Worm (Caenorhabditis elegans): ENCODE data around the gene idpa-2.

- TF ChIP-seq ceh-28 (tag; optimal IDR thresholded peaks at IDR 0.05) (no peak), nhr-6 (tag; optimal IDR thresholded peaks at IDR 0.05) (no peak), mxl-3 (GFP tag; optimal IDR thresholded peaks at IDR 0.05) (no peak), spr-3 (GFP tag; optimal IDR thresholded peaks at IDR 0.05) (no peak), gei-8 (GFP tag; optimal IDR thresholded peaks at IDR 0.05) (no peak), nhr-25 (tag; optimal IDR thresholded peaks at IDR 0.05; ENCODE audit: borderline replicate concordance, insufficient read depth) (no peak), dve-1 (tag; optimal IDR thresholded peaks at IDR 0.05; ENCODE audit: insufficient read depth) (no peak), mep-1 (tag; optimal IDR thresholded peaks at IDR 0.05) (no peak), unc-130 (GFP tag; optimal IDR thresholded peaks at IDR 0.05) (no peak)
Measured at ce11 chrII:8766897-8767296, 25.6 kb downstream of the idpa-2 start, which contains the start of gene pah-1.

All from whole organism, L4 larva.